Worm (Caenorhabditis elegans): ENCODE results near the gene C29A12.22.

DNA sequence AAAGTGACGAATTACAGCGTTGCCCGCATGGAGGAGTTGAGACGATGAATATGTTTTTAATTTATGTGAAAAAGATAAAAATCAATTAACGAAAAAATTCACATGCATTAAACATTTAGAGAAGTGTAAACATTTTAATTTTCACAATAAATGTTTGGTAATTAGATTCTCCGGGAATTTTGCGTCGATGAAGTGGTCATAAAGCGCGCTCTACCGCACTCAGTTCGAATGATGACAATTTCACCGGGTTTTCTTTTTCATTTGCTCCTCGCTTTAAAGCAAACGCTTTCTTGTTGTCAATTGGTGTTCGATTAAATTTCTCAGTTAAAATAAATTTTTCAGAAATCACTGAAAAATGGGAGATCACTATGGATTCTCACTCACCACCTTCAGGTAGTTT is 41.8 kb upstream of the C29A12.22 start, which contains the start of the genes D1054.1 and pas-2:
- no peak for TF ChIP-seq sdz-38 (tag; optimal IDR thresholded peaks at IDR 0.05)
- no peak for TF ChIP-seq snpc-4 (GFP tag; optimal IDR thresholded peaks at IDR 0.05)
- peak in 1 of 4 experiments; percentile 33 for TF ChIP-seq snpc-4 (tag; optimal IDR thresholded peaks at IDR 0.05)
- TF ChIP-seq ama-1 (optimal IDR thresholded peaks at IDR 0.05), result no peak
- TF ChIP-seq ama-1 (GFP tag; optimal IDR thresholded peaks at IDR 0.05), result no peak
- no peak for TF ChIP-seq snpc-3.4 (tag; optimal IDR thresholded peaks at IDR 0.05)
- no peak for TF ChIP-seq him-1 (tag; optimal IDR thresholded peaks at IDR 0.05)
- TF ChIP-seq ceh-100 (GFP tag; IDR thresholded peaks at IDR 0.05), result no peak
- no peak for TF ChIP-seq K11D2.4 (GFP tag; IDR thresholded peaks at IDR 0.05)
- TF ChIP-seq B0261.1 (tag; optimal IDR thresholded peaks at IDR 0.05), result no peak
- TF ChIP-seq nhr-90 (tag; optimal IDR thresholded peaks at IDR 0.05), result no peak
- TF ChIP-seq akir-1 (GFP tag; optimal IDR thresholded peaks at IDR 0.05), result no peak

All from whole organism, young adult.